Worm (Caenorhabditis elegans): ENCODE results near the gene F59A2.5.

DNA sequence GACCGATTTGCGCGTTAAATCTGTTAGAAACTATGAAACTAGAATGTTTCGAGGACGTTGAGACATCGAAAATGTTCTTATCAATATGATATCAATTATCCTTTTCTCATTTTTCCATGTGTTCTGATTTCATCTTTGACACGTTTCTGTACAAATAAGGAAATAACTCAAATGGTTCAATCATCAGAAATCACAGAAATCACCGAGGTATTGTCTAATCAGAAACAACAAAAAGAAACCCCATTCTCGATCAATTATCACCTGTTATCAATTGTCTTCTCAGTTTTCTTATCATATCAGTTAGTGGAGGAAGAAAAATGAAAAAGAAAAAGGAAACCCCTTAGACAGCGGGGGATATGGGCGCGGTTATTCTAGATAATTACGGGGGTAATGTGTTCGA is 30.5 kb downstream of the F59A2.5 start:
- TF ChIP-seq nhr-76 (tag; optimal IDR thresholded peaks at IDR 0.05) (no peak), nhr-12 (tag; optimal IDR thresholded peaks at IDR 0.05) (no peak), ztf-11 (tag; optimal IDR thresholded peaks at IDR 0.05) (no peak), ceh-43 (GFP tag; optimal IDR thresholded peaks at IDR 0.05) (no peak), unc-39 (tag; optimal IDR thresholded peaks at IDR 0.05) (no peak), nhr-2 (tag; optimal IDR thresholded peaks at IDR 0.05) (no peak), snpc-4 (tag; optimal IDR thresholded peaks at IDR 0.05) (no peak), ces-1 (GFP tag; optimal IDR thresholded peaks at IDR 0.05) (no peak), ceh-83 (GFP tag; optimal IDR thresholded peaks at IDR 0.05) (no peak), sptf-1 (tag; optimal IDR thresholded peaks at IDR 0.05) (no peak), nhr-237 (tag; optimal IDR thresholded peaks at IDR 0.05) (no peak)
